Fruit fly (Drosophila melanogaster) whole organism, embryonic: ENCODE results near the gene ec.
A peak's percentile ranks its signal among the peaks of the same experiment; 100 is the strongest.

Source experiments
- Bgb ChIP-seq: fragments of 200-800 bp; sonication (Bioruptor generic); IDR thresholded peaks from 2 replicates; pipeline ENCODE4 v1.3.6; 2022; ENCODE audit warnings: missing biosample characterization, missing genetic modification characterization; ENCODE audit not compliant: partially characterized antibody
- Bteb2 ChIP-seq: fragments of 200-800 bp; sonication (Bioruptor generic); optimal IDR thresholded peaks from 2 replicates; lab custom pipeline; 2016; ENCODE audit warnings: missing biosample characterization, missing genetic modification characterization
- CG10209 ChIP-seq: fragments of 200-800 bp; sonication (Bioruptor generic); optimal IDR thresholded peaks from 3 replicates; lab custom pipeline; 2017; ENCODE audit warnings: missing biosample characterization, mild to moderate bottlenecking, missing genetic modification characterization, missing genetic modification reagents
- CG10267 ChIP-seq: fragments of 200-800 bp; sonication (Bioruptor generic); optimal IDR thresholded peaks from 2 replicates; lab custom pipeline; 2018; ENCODE audit warnings: missing biosample characterization, mild to moderate bottlenecking, missing genetic modification characterization, moderate library complexity
- CG10959 ChIP-seq: fragments of 200-800 bp; sonication (Bioruptor generic); IDR thresholded peaks from 2 replicates; pipeline ENCODE4 v1.3.6; 2022; ENCODE audit warnings: missing biosample characterization, missing genetic modification characterization
- CG12391 ChIP-seq: fragments of 200-800 bp; sonication (Bioruptor generic); optimal IDR thresholded peaks from 3 replicates; lab custom pipeline; 2018; ENCODE audit warnings: missing biosample characterization, mild to moderate bottlenecking, missing genetic modification characterization, moderate library complexity
- CG16779 ChIP-seq: fragments of 200-800 bp; sonication (Bioruptor generic); IDR thresholded peaks from 2 replicates; pipeline ENCODE4 v1.3.6; 2022; ENCODE audit warnings: missing biosample characterization, missing genetic modification characterization
- CG16863 ChIP-seq: fragments of 200-800 bp; sonication (Bioruptor generic); optimal IDR thresholded peaks from 3 replicates; lab custom pipeline; 2016; ENCODE audit warnings: missing biosample characterization, missing genetic modification characterization
- CG17328 ChIP-seq: fragments of 200-800 bp; sonication (Bioruptor generic); IDR thresholded peaks from 2 replicates; pipeline ENCODE4 v1.3.6; 2022; ENCODE audit warnings: missing biosample characterization, missing genetic modification characterization
- CG18262 ChIP-seq: fragments of 200-800 bp; optimal IDR thresholded peaks from 3 replicates; lab custom pipeline; 2019; ENCODE audit warnings: missing biosample characterization, mild to moderate bottlenecking, missing genetic modification characterization, moderate library complexity
- CG18619 ChIP-seq: fragments of 200-800 bp; sonication (Bioruptor generic); optimal IDR thresholded peaks from 3 replicates; lab custom pipeline; 2017; ENCODE audit warnings: missing biosample characterization, mild to moderate bottlenecking, missing genetic modification characterization
- CG32532 ChIP-seq: fragments of 200-800 bp; sonication (Bioruptor generic); IDR thresholded peaks from 2 replicates; pipeline ENCODE4 v1.3.6; 2022; ENCODE audit warnings: missing biosample characterization, missing genetic modification characterization
- CG3281 ChIP-seq: fragments of 200-800 bp; sonication (Bioruptor generic); optimal IDR thresholded peaks from 3 replicates; lab custom pipeline; 2017; ENCODE audit warnings: missing biosample characterization, mild to moderate bottlenecking, missing genetic modification characterization
- CG42726 ChIP-seq: fragments of 200-800 bp; sonication (Bioruptor generic); IDR thresholded peaks from 2 replicates; pipeline ENCODE4 v1.3.6; 2022; ENCODE audit warnings: missing biosample characterization, missing genetic modification characterization; ENCODE audit not compliant: partially characterized antibody
- CG4617 ChIP-seq: fragments of 200-800 bp; sonication (Bioruptor generic); optimal IDR thresholded peaks from 3 replicates; lab custom pipeline; 2016; ENCODE audit warnings: missing biosample characterization, missing genetic modification characterization, borderline replicate concordance
- CG4854 ChIP-seq: fragments of 200-800 bp; sonication (Bioruptor generic); optimal IDR thresholded peaks from 2 replicates; lab custom pipeline; 2016; ENCODE audit warnings: missing biosample characterization, missing genetic modification characterization, inconsistent platforms
- CG6765 ChIP-seq: fragments of 200-800 bp; sonication (Bioruptor generic); optimal IDR thresholded peaks from 3 replicates; lab custom pipeline; 2017; ENCODE audit warnings: missing biosample characterization, mild to moderate bottlenecking, missing genetic modification characterization
- CG6813 ChIP-seq: fragments of 200-800 bp; sonication (Bioruptor generic); optimal IDR thresholded peaks from 2 replicates; lab custom pipeline; 2017; ENCODE audit warnings: missing biosample characterization, missing genetic modification characterization, mild to moderate bottlenecking, moderate library complexity, missing genetic modification reagents
- CG9932 ChIP-seq: fragments of 200-800 bp; sonication (Bioruptor generic); IDR thresholded peaks from 2 replicates; pipeline ENCODE4 v1.3.6; 2022; ENCODE audit warnings: missing biosample characterization, missing genetic modification characterization
- CoRest ChIP-seq: fragments of 200-800 bp; sonication (Bioruptor generic); optimal IDR thresholded peaks from 3 replicates; lab custom pipeline; 2018; ENCODE audit warnings: missing biosample characterization, mild to moderate bottlenecking, missing genetic modification characterization, moderate library complexity
- CrebB ChIP-seq: fragments of 200-800 bp; sonication (Bioruptor generic); optimal IDR thresholded peaks from 3 replicates; lab custom pipeline; 2018; ENCODE audit warnings: missing biosample characterization, mild to moderate bottlenecking, missing genetic modification characterization
- HHEX ChIP-seq: fragments of 200-800 bp; sonication (Bioruptor generic); optimal IDR thresholded peaks from 3 replicates; lab custom pipeline; 2017; ENCODE audit warnings: missing biosample characterization, mild to moderate bottlenecking, missing genetic modification characterization, missing genetic modification reagents
- MTF-1 ChIP-seq: fragments of 200-800 bp; sonication (Bioruptor generic); optimal IDR thresholded peaks from 2 replicates; lab custom pipeline; 2018; ENCODE audit warnings: missing biosample characterization, mild to moderate bottlenecking, missing genetic modification characterization, borderline replicate concordance
- Mad ChIP-seq: fragments of 200-800 bp; sonication (Bioruptor generic); optimal IDR thresholded peaks from 2 replicates; lab custom pipeline; 2016; ENCODE audit warnings: missing biosample characterization, missing genetic modification characterization
- Meics ChIP-seq: fragments of 200-800 bp; sonication (Bioruptor generic); optimal IDR thresholded peaks from 2 replicates; lab custom pipeline; 2017; ENCODE audit warnings: missing biosample characterization, mild to moderate bottlenecking, missing genetic modification characterization
- NC2α ChIP-seq: fragments of 200-800 bp; sonication (Bioruptor generic); optimal IDR thresholded peaks from 2 replicates; lab custom pipeline; 2016; ENCODE audit warnings: missing biosample characterization, missing genetic modification characterization
- Opbp ChIP-seq: fragments of 200-800 bp; sonication (Bioruptor generic); IDR thresholded peaks from 3 replicates; pipeline ENCODE4 v1.3.6; 2022; ENCODE audit warnings: missing biosample characterization, missing genetic modification characterization; ENCODE audit not compliant: partially characterized antibody
- Optix ChIP-seq: fragments of 200-800 bp; sonication (Bioruptor generic); IDR thresholded peaks from 3 replicates; pipeline ENCODE4 v1.3.6; 2022; ENCODE audit warnings: missing biosample characterization, missing genetic modification characterization
- Rfx ChIP-seq: fragments of 200-800 bp; sonication (Bioruptor generic); IDR thresholded peaks from 2 replicates; pipeline ENCODE4 v1.3.6; 2022; ENCODE audit warnings: missing biosample characterization, missing genetic modification characterization
- Side ChIP-seq: fragments of 200-800 bp; sonication (Bioruptor generic); optimal IDR thresholded peaks from 2 replicates; lab custom pipeline; 2016; ENCODE audit warnings: missing biosample characterization, missing genetic modification characterization
- Stat92E ChIP-seq, 3 experiments: fragments of >200 bp in 2 of 3; fragments of 200-800 bp in 1 of 3; sonication (Bioruptor generic) in 1 of 3; optimal IDR thresholded peaks; 2 replicates each; lab custom pipeline; 2017 to 2019; ENCODE audit warnings: missing biosample characterization in 3 of 3, missing genetic modification characterization in 3 of 3, mild to moderate bottlenecking in 1 of 3, moderate library complexity in 1 of 3
- abd-A ChIP-seq: fragments of 200-800 bp; sonication (Bioruptor generic); optimal IDR thresholded peaks from 3 replicates; lab custom pipeline; 2019; ENCODE audit warnings: missing biosample characterization, mild to moderate bottlenecking, missing genetic modification characterization, moderate library complexity
- chm ChIP-seq: fragments of 200-800 bp; sonication (Bioruptor generic); IDR thresholded peaks from 2 replicates; pipeline ENCODE4 v1.3.6; 2022; ENCODE audit warnings: missing biosample characterization, missing genetic modification characterization
- crc ChIP-seq: fragments of 200-800 bp; sonication (Bioruptor generic); optimal IDR thresholded peaks from 2 replicates; lab custom pipeline; 2016; ENCODE audit warnings: missing biosample characterization, missing genetic modification characterization
- dati ChIP-seq: fragments of 200-800 bp; sonication (Bioruptor generic); IDR thresholded peaks from 2 replicates; pipeline ENCODE4 v1.3.6; 2022; ENCODE audit warnings: missing biosample characterization, missing genetic modification characterization
- disco-r ChIP-seq: fragments of 200-800 bp; sonication (Bioruptor generic); optimal IDR thresholded peaks from 2 replicates; lab custom pipeline; 2016; ENCODE audit warnings: missing biosample characterization, missing genetic modification characterization
- dmrt99B ChIP-seq: fragments of 200-800 bp; sonication (Bioruptor generic); optimal IDR thresholded peaks from 2 replicates; lab custom pipeline; 2018; ENCODE audit warnings: missing biosample characterization, mild to moderate bottlenecking, missing genetic modification characterization, moderate library complexity
- esg ChIP-seq: fragments of 200-800 bp; sonication (Bioruptor generic); conservative IDR thresholded peaks from 2 replicates; pipeline ENCODE4 v1.3.6; 2022; ENCODE audit warnings: missing biosample characterization, missing genetic modification characterization
- eve ChIP-seq, 2 experiments: fragments of >200 bp; optimal IDR thresholded peaks; 2 replicates each; lab custom pipeline; 2017; ENCODE audit warnings: missing biosample characterization in 2 of 2, missing genetic modification characterization in 2 of 2
- fd102C ChIP-seq: fragments of 200-800 bp; sonication (Bioruptor generic); optimal IDR thresholded peaks from 2 replicates; lab custom pipeline; 2018; ENCODE audit warnings: missing biosample characterization, mild to moderate bottlenecking, missing genetic modification characterization, moderate library complexity
- ftz-f1 ChIP-seq: fragments of 200-800 bp; sonication (Bioruptor generic); optimal IDR thresholded peaks from 2 replicates; lab custom pipeline; 2016; ENCODE audit warnings: missing biosample characterization, missing genetic modification characterization
- lab ChIP-seq: fragments of 200-800 bp; sonication (Bioruptor generic); optimal IDR thresholded peaks from 3 replicates; lab custom pipeline; 2017; ENCODE audit warnings: missing biosample characterization, missing genetic modification characterization, mild to moderate bottlenecking, moderate library complexity, missing genetic modification reagents
- nerfin-1 ChIP-seq: fragments of 200-800 bp; sonication (Bioruptor generic); optimal IDR thresholded peaks from 3 replicates; lab custom pipeline; 2019; ENCODE audit warnings: missing biosample characterization, mild to moderate bottlenecking, missing genetic modification characterization, moderate library complexity
- nmo ChIP-seq: fragments of 200-800 bp; sonication (Bioruptor generic); optimal IDR thresholded peaks from 2 replicates; lab custom pipeline; 2018; ENCODE audit warnings: missing biosample characterization, mild to moderate bottlenecking, missing genetic modification characterization, moderate library complexity
- row ChIP-seq: fragments of 200-800 bp; sonication (Bioruptor generic); IDR thresholded peaks from 3 replicates; pipeline ENCODE4 v1.3.6; 2022; ENCODE audit warnings: missing biosample characterization, missing genetic modification characterization
- stwl ChIP-seq: fragments of 200-800 bp; sonication (Bioruptor generic); optimal IDR thresholded peaks from 3 replicates; lab custom pipeline; 2018; ENCODE audit warnings: missing biosample characterization, mild to moderate bottlenecking, missing genetic modification characterization, moderate library complexity
- tap ChIP-seq: fragments of 200-800 bp; optimal IDR thresholded peaks from 3 replicates; lab custom pipeline; 2019; ENCODE audit warnings: missing biosample characterization, mild to moderate bottlenecking, missing genetic modification characterization, moderate library complexity
- tx ChIP-seq: fragments of 200-800 bp; sonication (Bioruptor generic); optimal IDR thresholded peaks from 2 replicates; lab custom pipeline; 2016; ENCODE audit warnings: missing biosample characterization, missing genetic modification characterization
- zf30C ChIP-seq: fragments of 200-800 bp; sonication (Bioruptor generic); optimal IDR thresholded peaks from 3 replicates; lab custom pipeline; 2018; ENCODE audit warnings: missing biosample characterization, mild to moderate bottlenecking, missing genetic modification characterization

Gene ec

DNA sequence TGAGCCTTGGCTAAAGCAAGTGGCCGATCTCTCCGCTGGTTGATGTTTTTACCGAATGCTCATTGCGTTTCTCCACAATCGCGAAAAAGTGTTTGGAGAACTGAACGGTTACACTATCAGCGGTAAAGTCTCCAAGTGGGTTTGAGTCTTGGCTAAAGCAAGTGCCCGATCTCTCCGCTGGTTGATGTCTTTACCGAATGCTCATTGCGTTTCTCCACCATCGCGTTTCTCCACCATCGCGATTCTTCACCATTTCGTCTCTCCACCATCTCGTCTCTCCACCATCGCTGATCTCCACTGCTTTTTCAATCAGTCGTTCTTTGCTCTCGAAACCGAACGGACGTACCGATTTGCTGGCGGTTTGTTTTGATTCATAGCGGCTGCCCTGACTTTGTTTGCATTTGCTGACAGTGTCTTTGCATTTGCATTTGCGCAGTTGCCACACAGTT lies at the start of gene ec (continued):
- TF ChIP-seq disco-r (GFP tag; lab: Kevin White, UChicago) (no peak), CG12391 (tag; lab: Kevin White, UChicago) (peak; percentile 23), Rfx (GFP tag; lab: Robert Waterston, UW) (0 out of 2 replicates have a peak, but pooled peaks have one; percentile 33), CG3281 (GFP tag; lab: Kevin White, UChicago) (no peak), dati (GFP tag; lab: Robert Waterston, UW) (no peak), MTF-1 (peak; percentile 51), CG10959 (no peak), CG32532 (GFP tag; lab: Robert Waterston, UW) (peak; percentile 41; the same call in 1 of the 2 replicates), CG10267 (peak; percentile 51), HHEX (GFP tag; lab: Kevin White, UChicago) (peak; percentile 36), CG6813 (GFP tag; lab: Kevin White, UChicago) (peak; percentile 28), CG9932 (GFP tag; lab: Robert Waterston, UW) (0 out of 2 replicates have a peak, but pooled peaks have one; percentile 31), Meics (GFP tag; lab: Kevin White, UChicago) (peak; percentile 24), ftz-f1 (GFP tag; lab: Kevin White, UChicago) (peak; percentile 56), chm (GFP tag; lab: Robert Waterston, UW) (peak; percentile 84), Optix (GFP tag; lab: Robert Waterston, UW) (no peak), CG4854 (GFP tag; lab: Kevin White, UChicago) (no peak), CrebB (tag; lab: Kevin White, UChicago) (no peak), tap (tag; lab: Kevin White, UChicago) (peak; percentile 18), Stat92E (GFP tag; optimal IDR thresholded peaks at IDR 0.05; lab: Kevin White, UChicago) (peak in 1 of 3 experiments; percentile 56), Side (GFP tag; lab: Kevin White, UChicago) (peak; percentile 19), CG10209 (GFP tag; lab: Kevin White, UChicago) (no peak), stwl (tag; lab: Kevin White, UChicago) (peak; percentile 54), CG18262 (tag; lab: Kevin White, UChicago) (peak; percentile 9), CG42726 (GFP tag; lab: Robert Waterston, UW) (0 out of 2 replicates have a peak, but pooled peaks have one; percentile 24), NC2α (GFP tag; lab: Kevin White, UChicago) (no peak), CG18619 (GFP tag; lab: Kevin White, UChicago) (peak; percentile 11), esg (GFP tag; lab: Robert Waterston, UW) (no peak), nmo (GFP tag; lab: Kevin White, UChicago) (peak; percentile 5), fd102C (GFP tag; lab: Kevin White, UChicago) (peak; percentile 19), crc (no peak), Opbp (peak; percentile 61; the same call in 2 of the 3 replicates), CoRest (tag; lab: Kevin White, UChicago) (no peak), Bteb2 (GFP tag; lab: Kevin White, UChicago) (no peak), abd-A (peak; percentile 5), row (0 out of 3 replicates have a peak, but pooled peaks have one; percentile 19), zf30C (GFP tag; lab: Kevin White, UChicago) (no peak), dmrt99B (tag; lab: Kevin White, UChicago) (no peak), CG4617 (GFP tag; lab: Kevin White, UChicago) (no peak), CG6765 (GFP tag; lab: Kevin White, UChicago) (peak; percentile 61), Bgb (peak; percentile 61; the same call in 1 of the 2 replicates), eve (GFP tag; optimal IDR thresholded peaks at IDR 0.05; lab: Kevin White, UChicago) (no peak), Mad (no peak), nerfin-1 (tag; lab: Kevin White, UChicago) (no peak), lab (GFP tag; lab: Kevin White, UChicago) (peak; percentile 37), tx (no peak), CG17328 (GFP tag; lab: Robert Waterston, UW) (peak; percentile 42), CG16779 (GFP tag; lab: Robert Waterston, UW) (no peak), CG16863 (no peak)
